Fruit fly (Drosophila melanogaster) whole organism, pupa: ENCODE measurements around the gene CG6465.

Experiments
- CG10348 ChIP-seq: fragments of 200-800 bp; sonication (Bioruptor generic); IDR thresholded peaks from 2 replicates; pipeline ENCODE4 v1.3.6; 2022; ENCODE audit warnings: missing biosample characterization, missing genetic modification characterization
- CG12605 ChIP-seq: fragments of 200-800 bp; sonication (Bioruptor generic); IDR thresholded peaks from 2 replicates; pipeline ENCODE4 v1.3.6; 2022; ENCODE audit warnings: missing biosample characterization, missing genetic modification characterization
- CG13204 ChIP-seq: fragments of 200-800 bp; sonication (Bioruptor generic); optimal IDR thresholded peaks from 2 replicates; lab custom pipeline; 2018; ENCODE audit warnings: missing biosample characterization, mild to moderate bottlenecking, missing genetic modification characterization, moderate library complexity
- CG14655 ChIP-seq: fragments of 200-800 bp; sonication (Bioruptor generic); optimal IDR thresholded peaks from 3 replicates; lab custom pipeline; 2017; ENCODE audit warnings: mild to moderate bottlenecking, missing biosample characterization, missing genetic modification reagents, missing genetic modification characterization
- CG15710 ChIP-seq: fragments of 200-800 bp; sonication (Bioruptor generic); optimal IDR thresholded peaks from 2 replicates; lab custom pipeline; 2018; ENCODE audit warnings: missing biosample characterization, mild to moderate bottlenecking, missing genetic modification characterization, moderate library complexity
- CG17806 ChIP-seq: fragments of 200-800 bp; sonication (Bioruptor generic); optimal IDR thresholded peaks from 2 replicates; lab custom pipeline; 2018; ENCODE audit warnings: missing biosample characterization, mild to moderate bottlenecking, missing genetic modification characterization, moderate library complexity
- CG32121 ChIP-seq: fragments of 200-800 bp; sonication (Bioruptor generic); IDR thresholded peaks from 2 replicates; pipeline ENCODE4 v1.3.6; 2022; ENCODE audit warnings: missing biosample characterization, missing genetic modification characterization
- CG34367 ChIP-seq: fragments of 200-800 bp; sonication (Bioruptor generic); optimal IDR thresholded peaks from 2 replicates; lab custom pipeline; 2018; ENCODE audit warnings: missing biosample characterization, mild to moderate bottlenecking, missing genetic modification characterization
- CG4496 ChIP-seq: fragments of 200-800 bp; sonication (Bioruptor generic); IDR thresholded peaks from 3 replicates; pipeline ENCODE4 v1.3.6; 2022; ENCODE audit warnings: missing biosample characterization, missing genetic modification characterization
- CG8159 ChIP-seq: fragments of 200-800 bp; sonication (Bioruptor generic); optimal IDR thresholded peaks from 3 replicates; lab custom pipeline; 2018; ENCODE audit warnings: missing biosample characterization, mild to moderate bottlenecking, missing genetic modification characterization, moderate library complexity
- CG8301 ChIP-seq: fragments of 200-800 bp; sonication (Bioruptor generic); optimal IDR thresholded peaks from 2 replicates; lab custom pipeline; 2018; ENCODE audit warnings: missing biosample characterization, mild to moderate bottlenecking, missing genetic modification characterization
- CG9948 ChIP-seq: fragments of 200-800 bp; sonication (Bioruptor generic); optimal IDR thresholded peaks from 2 replicates; lab custom pipeline; 2018; ENCODE audit warnings: missing biosample characterization, mild to moderate bottlenecking, missing genetic modification characterization, moderate library complexity
- D1 ChIP-seq: fragments of 200-800 bp; sonication (Bioruptor generic); optimal IDR thresholded peaks from 2 replicates; lab custom pipeline; 2018; ENCODE audit warnings: missing biosample characterization, mild to moderate bottlenecking, missing genetic modification characterization, moderate library complexity
- EcR ChIP-seq: fragments of 200-800 bp; sonication (Bioruptor generic); optimal IDR thresholded peaks from 3 replicates; lab custom pipeline; 2019; ENCODE audit warnings: missing biosample characterization, missing genetic modification characterization, mild to moderate bottlenecking, moderate library complexity, missing genetic modification reagents
- Ets98B ChIP-seq: fragments of 200-800 bp; sonication (Bioruptor generic); IDR thresholded peaks from 2 replicates; pipeline ENCODE4 v1.3.6; 2022; ENCODE audit warnings: missing biosample characterization, missing genetic modification characterization
- Pif1A ChIP-seq: fragments of 200-800 bp; sonication (Bioruptor generic); optimal IDR thresholded peaks from 3 replicates; lab custom pipeline; 2016; ENCODE audit warnings: missing biosample characterization, missing genetic modification characterization
- Pif1B ChIP-seq: fragments of 200-800 bp; sonication (Bioruptor generic); optimal IDR thresholded peaks from 3 replicates; lab custom pipeline; 2016; ENCODE audit warnings: missing biosample characterization, missing genetic modification characterization
- Snoo ChIP-seq: fragments of 200-800 bp; sonication (Bioruptor generic); optimal IDR thresholded peaks from 3 replicates; lab custom pipeline; 2017; ENCODE audit warnings: missing biosample characterization, mild to moderate bottlenecking, missing genetic modification characterization, inconsistent platforms
- fd96Ca ChIP-seq: fragments of 200-800 bp; sonication (Bioruptor generic); IDR thresholded peaks from 3 replicates; pipeline ENCODE4 v1.3.6; 2022; ENCODE audit warnings: missing biosample characterization, missing genetic modification characterization
- gl ChIP-seq: fragments of 200-800 bp; sonication (Bioruptor generic); optimal IDR thresholded peaks from 2 replicates; lab custom pipeline; 2018; ENCODE audit warnings: missing biosample characterization, mild to moderate bottlenecking, missing genetic modification characterization
- rn ChIP-seq: fragments of 200-800 bp; sonication (Bioruptor generic); IDR thresholded peaks from 2 replicates; pipeline ENCODE4 v1.3.6; 2022; ENCODE audit warnings: missing biosample characterization, missing genetic modification characterization

Gene CG6465

dm6 chr3R:10655968-10656367 lies 21.1 kb downstream of the CG6465 start:
- TF ChIP-seq Pif1A (GFP tag; lab: Kevin White, UChicago) (no peak), CG9948 (tag; lab: Kevin White, UChicago) (no peak), CG8159 (no peak), CG8301 (tag; lab: Kevin White, UChicago) (peak; percentile 4), CG12605 (no peak), CG13204 (GFP tag; lab: Kevin White, UChicago) (no peak), CG32121 (no peak), EcR (GFP tag; lab: Kevin White, UChicago) (no peak), CG15710 (tag; lab: Kevin White, UChicago) (no peak), CG17806 (tag; lab: Kevin White, UChicago) (peak; percentile 39), rn (GFP tag; lab: Robert Waterston, UW) (no peak), CG14655 (GFP tag; lab: Kevin White, UChicago) (peak; percentile 16), gl (tag; lab: Kevin White, UChicago) (no peak), D1 (no peak), CG4496 (GFP tag; lab: Robert Waterston, UW) (no peak), Pif1B (GFP tag; lab: Kevin White, UChicago) (no peak), Ets98B (GFP tag; lab: Robert Waterston, UW) (no peak), fd96Ca (GFP tag; lab: Robert Waterston, UW) (no peak), Snoo (tag; lab: Kevin White, UChicago) (no peak), CG10348 (no peak), CG34367 (tag; lab: Kevin White, UChicago) (no peak)

dm6 chr3R:10654642-10655041 lies 22.4 kb downstream of the CG6465 start:
- TF ChIP-seq CG14655 (GFP tag; lab: Kevin White, UChicago) (peak; percentile 52), CG8301 (tag; lab: Kevin White, UChicago) (peak; percentile 62), CG34367 (tag; lab: Kevin White, UChicago) (no peak)

- TF ChIP-seq D1 (no peak), CG8301 (tag; lab: Kevin White, UChicago) (no peak), CG32121 (no peak), Ets98B (GFP tag; lab: Robert Waterston, UW) (no peak), CG34367 (tag; lab: Kevin White, UChicago) (no peak), CG17806 (tag; lab: Kevin White, UChicago) (peak; percentile 30), gl (tag; lab: Kevin White, UChicago) (no peak), CG9948 (tag; lab: Kevin White, UChicago) (no peak), EcR (GFP tag; lab: Kevin White, UChicago) (no peak), CG15710 (tag; lab: Kevin White, UChicago) (peak; percentile 3), Pif1A (GFP tag; lab: Kevin White, UChicago) (peak; percentile 8), Pif1B (GFP tag; lab: Kevin White, UChicago) (no peak), fd96Ca (GFP tag; lab: Robert Waterston, UW) (no peak), CG8159 (peak; percentile 46), CG14655 (GFP tag; lab: Kevin White, UChicago) (peak; percentile 14), Snoo (tag; lab: Kevin White, UChicago) (no peak), rn (GFP tag; lab: Robert Waterston, UW) (no peak), CG12605 (no peak)
Observed at dm6 chr3R:10650641-10651318, 26.3 kb downstream of the CG6465 start.

- no peak for TF ChIP-seq gl (tag; lab: Kevin White, UChicago)
- TF ChIP-seq CG10348, result no peak
- TF ChIP-seq EcR (GFP tag; lab: Kevin White, UChicago), result no peak
- no peak for TF ChIP-seq CG32121
- no peak for TF ChIP-seq CG4496 (GFP tag; lab: Robert Waterston, UW)
- no peak for TF ChIP-seq Snoo (tag; lab: Kevin White, UChicago)
- TF ChIP-seq CG9948 (tag; lab: Kevin White, UChicago), result no peak
- TF ChIP-seq CG14655 (GFP tag; lab: Kevin White, UChicago), result no peak
- no peak for TF ChIP-seq CG34367 (tag; lab: Kevin White, UChicago)
- no peak for TF ChIP-seq rn (GFP tag; lab: Robert Waterston, UW)
- no peak for TF ChIP-seq CG17806 (tag; lab: Kevin White, UChicago)
- no peak for TF ChIP-seq CG13204 (GFP tag; lab: Kevin White, UChicago)
- no peak for TF ChIP-seq fd96Ca (GFP tag; lab: Robert Waterston, UW)
- no peak for TF ChIP-seq Ets98B (GFP tag; lab: Robert Waterston, UW)
- TF ChIP-seq D1, result no peak
- TF ChIP-seq, all 21 proteins: peak for 0
Observed at dm6 chr3R:10648556-10649181, 28.4 kb downstream of the CG6465 start.

- TF ChIP-seq CG15710 (tag; lab: Kevin White, UChicago) (no peak), EcR (GFP tag; lab: Kevin White, UChicago) (no peak), CG8159 (no peak), CG4496 (GFP tag; lab: Robert Waterston, UW) (no peak), CG13204 (GFP tag; lab: Kevin White, UChicago) (no peak), CG34367 (tag; lab: Kevin White, UChicago) (no peak), rn (GFP tag; lab: Robert Waterston, UW) (no peak), Pif1B (GFP tag; lab: Kevin White, UChicago) (no peak), CG14655 (GFP tag; lab: Kevin White, UChicago) (no peak), fd96Ca (GFP tag; lab: Robert Waterston, UW) (no peak), D1 (no peak), CG10348 (no peak), Snoo (tag; lab: Kevin White, UChicago) (no peak), Pif1A (GFP tag; lab: Kevin White, UChicago) (no peak), CG9948 (tag; lab: Kevin White, UChicago) (no peak), CG8301 (tag; lab: Kevin White, UChicago) (no peak), CG17806 (tag; lab: Kevin White, UChicago) (no peak), CG32121 (no peak)
- TF ChIP-seq, all 21 proteins: peak for 0
Observed at dm6 chr3R:10647171-10647570, 29.9 kb downstream of the CG6465 start.
